Worm (Caenorhabditis elegans): ENCODE results near the gene T08B1.4.
A peak's percentile ranks its signal among the peaks of the same experiment; 100 is the strongest.

T08B1.4 gene

DNA sequence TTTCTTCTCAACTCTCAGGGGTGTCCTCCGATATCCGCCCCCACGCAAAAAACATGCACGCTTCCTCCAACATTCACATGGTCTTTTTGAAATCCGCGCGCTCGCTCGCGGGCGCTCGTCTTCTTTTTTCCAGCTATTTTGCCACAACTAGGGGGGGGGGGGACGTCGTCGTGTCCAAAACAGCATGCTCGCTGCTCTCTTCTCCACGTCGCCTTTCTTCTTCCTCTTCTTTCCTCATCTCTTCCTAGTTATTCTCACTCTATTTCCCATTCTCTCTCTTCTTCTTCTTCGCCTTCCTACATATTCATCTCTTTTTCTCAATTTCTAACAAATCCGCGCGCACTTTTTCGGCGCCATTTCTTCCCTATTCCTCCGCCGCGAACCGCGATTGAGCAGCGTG lies 35.6 kb upstream of the T08B1.4 start (continued):
- TF ChIP-seq sem-4 (tag; optimal IDR thresholded peaks at IDR 0.05) (no peak), mbf-1 (tag; optimal IDR thresholded peaks at IDR 0.05) (no peak), nhr-21 (tag; optimal IDR thresholded peaks at IDR 0.05) (no peak), nhr-25 (tag; optimal IDR thresholded peaks at IDR 0.05) (no peak), aly-2 (tag; optimal IDR thresholded peaks at IDR 0.05) (no peak), nhr-77 (tag; optimal IDR thresholded peaks at IDR 0.05) (no peak), ztf-1 (GFP tag; conservative IDR thresholded peaks at IDR 0.05) (no peak), nhr-12 (tag; optimal IDR thresholded peaks at IDR 0.05) (no peak), ceh-16 (tag; optimal IDR thresholded peaks at IDR 0.05) (no peak), zag-1 (tag; optimal IDR thresholded peaks at IDR 0.05) (peak; percentile 38), mdl-1 (tag; optimal IDR thresholded peaks at IDR 0.05) (peak in 1 of 2 experiments; percentile 62), C34F6.9 (tag; optimal IDR thresholded peaks at IDR 0.05) (peak; percentile 55), nhr-6 (tag; optimal IDR thresholded peaks at IDR 0.05) (no peak), egl-27 (tag; optimal IDR thresholded peaks at IDR 0.05) (no peak), lsy-2 (tag; optimal IDR thresholded peaks at IDR 0.05) (peak in 1 of 2 experiments; percentile 34), elt-1 (tag; optimal IDR thresholded peaks at IDR 0.05) (no peak), nhr-11 (tag; optimal IDR thresholded peaks at IDR 0.05) (no peak), R02D3.7 (tag; optimal IDR thresholded peaks at IDR 0.05) (no peak), nhr-10 (tag; optimal IDR thresholded peaks at IDR 0.05) (no peak), ztf-4 (tag; optimal IDR thresholded peaks at IDR 0.05) (no peak), crh-2 (tag; optimal IDR thresholded peaks at IDR 0.05) (peak; percentile 46), ceh-82 (tag; optimal IDR thresholded peaks at IDR 0.05) (no peak), Y55F3AM.14 (GFP tag; optimal IDR thresholded peaks at IDR 0.05) (no peak), alr-1 (tag; optimal IDR thresholded peaks at IDR 0.05) (no peak)

DNA sequence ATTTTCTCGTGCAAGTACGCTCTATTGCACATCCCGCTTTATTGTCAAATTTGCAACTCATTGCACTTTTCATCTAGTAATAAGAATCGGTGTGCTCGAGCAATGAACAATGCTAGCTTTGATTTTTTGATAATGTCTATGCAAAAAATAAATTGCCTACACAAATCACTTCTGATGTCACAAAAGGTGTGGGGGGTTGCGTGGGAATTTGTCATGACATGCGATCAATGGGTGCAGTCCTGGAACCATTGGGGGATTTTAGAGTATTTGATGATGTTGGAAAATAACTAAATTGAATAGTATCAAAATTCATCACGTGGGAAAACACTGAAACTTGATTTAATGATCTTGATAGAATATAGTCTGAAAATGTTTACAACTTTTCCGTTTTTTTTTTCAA lies 33.2 kb upstream of the T08B1.4 start:
- TF ChIP-seq Y55F3AM.14 (GFP tag; optimal IDR thresholded peaks at IDR 0.05) (no peak), ZK546.5 (tag; optimal IDR thresholded peaks at IDR 0.05) (no peak), C34F6.9 (tag; optimal IDR thresholded peaks at IDR 0.05) (no peak), mbf-1 (tag; optimal IDR thresholded peaks at IDR 0.05) (no peak), lin-13 (GFP tag; optimal IDR thresholded peaks at IDR 0.05) (no peak), ceh-82 (tag; optimal IDR thresholded peaks at IDR 0.05) (no peak), snpc-4 (tag; optimal IDR thresholded peaks at IDR 0.05) (no peak), dmd-4 (tag; optimal IDR thresholded peaks at IDR 0.05) (no peak), unc-39 (tag; optimal IDR thresholded peaks at IDR 0.05) (no peak), lin-11 (tag; optimal IDR thresholded peaks at IDR 0.05) (no peak), sem-4 (tag; optimal IDR thresholded peaks at IDR 0.05) (no peak), ceh-16 (tag; optimal IDR thresholded peaks at IDR 0.05) (no peak), nhr-10 (tag; optimal IDR thresholded peaks at IDR 0.05) (no peak), fos-1 (tag; optimal IDR thresholded peaks at IDR 0.05) (no peak), nhr-21 (tag; optimal IDR thresholded peaks at IDR 0.05) (no peak), nhr-237 (tag; optimal IDR thresholded peaks at IDR 0.05) (no peak), nhr-129 (tag; optimal IDR thresholded peaks at IDR 0.05) (no peak), elt-3 (tag; optimal IDR thresholded peaks at IDR 0.05) (no peak), nhr-11 (tag; optimal IDR thresholded peaks at IDR 0.05) (no peak)

DNA sequence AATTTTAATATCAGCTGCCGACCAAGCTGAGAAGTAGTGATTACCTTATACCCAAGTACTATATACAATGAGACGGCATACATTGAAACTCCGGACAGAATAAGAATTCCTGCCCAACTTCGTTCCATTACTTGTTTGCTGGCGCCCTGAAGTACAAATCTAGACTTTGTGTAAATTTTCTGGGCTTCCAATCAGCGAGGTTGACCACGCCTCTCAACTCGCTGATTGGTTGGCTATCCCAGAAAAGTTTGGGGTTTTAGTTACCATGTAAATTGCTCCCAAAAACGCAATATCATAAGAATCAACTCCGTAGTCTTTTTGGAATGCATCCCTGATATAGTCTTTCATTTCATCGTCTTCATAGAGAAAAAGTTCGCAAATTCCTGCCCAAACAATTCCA lies 23.8 kb upstream of the T08B1.4 start:
- no peak for TF ChIP-seq egl-27 (tag; optimal IDR thresholded peaks at IDR 0.05)
- TF ChIP-seq nhr-129 (tag; optimal IDR thresholded peaks at IDR 0.05) = no peak
- TF ChIP-seq dmd-4 (tag; optimal IDR thresholded peaks at IDR 0.05) = no peak
- no peak for TF ChIP-seq alr-1 (tag; optimal IDR thresholded peaks at IDR 0.05)
- no peak for TF ChIP-seq F13H6.1 (tag; optimal IDR thresholded peaks at IDR 0.05)
- no peak for TF ChIP-seq nhr-23 (tag; optimal IDR thresholded peaks at IDR 0.05)
- no peak for TF ChIP-seq unc-39 (tag; optimal IDR thresholded peaks at IDR 0.05)
- TF ChIP-seq ZK546.5 (tag; optimal IDR thresholded peaks at IDR 0.05) = no peak
- no peak for TF ChIP-seq elt-3 (tag; optimal IDR thresholded peaks at IDR 0.05)
- TF ChIP-seq mab-5 (tag; optimal IDR thresholded peaks at IDR 0.05) = no peak
- TF ChIP-seq unc-62 (GFP tag; optimal IDR thresholded peaks at IDR 0.05) = no peak
- TF ChIP-seq skn-1 (tag; optimal IDR thresholded peaks at IDR 0.05) = no peak
- TF ChIP-seq unc-55 (GFP tag; optimal IDR thresholded peaks at IDR 0.05) = no peak
- no peak for TF ChIP-seq lsy-2 (tag; optimal IDR thresholded peaks at IDR 0.05)
- no peak for TF ChIP-seq sem-4 (tag; optimal IDR thresholded peaks at IDR 0.05)
- no peak for TF ChIP-seq Y55F3AM.14 (GFP tag; optimal IDR thresholded peaks at IDR 0.05)
- TF ChIP-seq nhr-237 (tag; optimal IDR thresholded peaks at IDR 0.05) = no peak
- no peak for TF ChIP-seq nhr-77 (tag; optimal IDR thresholded peaks at IDR 0.05)
- TF ChIP-seq peb-1 (tag; optimal IDR thresholded peaks at IDR 0.05) = no peak

Measured in whole organism, L2 larva.